Worm (Caenorhabditis elegans): ENCODE data around the gene srh-185.

DNA sequence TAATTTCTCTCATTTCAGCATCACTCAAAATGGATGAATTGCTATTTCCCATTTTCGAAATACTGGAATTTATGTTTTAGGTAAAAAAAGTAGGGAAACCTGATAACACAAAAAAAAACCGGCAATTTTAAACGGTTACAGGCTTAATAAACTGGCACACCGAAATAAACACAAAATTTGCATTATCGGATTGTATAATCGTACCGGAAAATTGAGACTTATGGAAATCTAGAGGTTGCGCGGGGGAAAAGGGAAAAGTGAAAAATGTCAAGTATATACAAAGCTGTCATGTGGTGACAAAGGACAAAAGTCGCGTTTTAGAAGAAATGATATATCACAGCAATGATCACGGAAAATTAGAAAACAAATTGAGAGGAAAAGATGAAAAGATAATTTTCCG lies 26.7 kb upstream of the srh-185 start, which contains the start of gene chpf-2:
- TF ChIP-seq lin-39 (tag; optimal IDR thresholded peaks at IDR 0.05) (no peak), unc-62 (GFP tag; optimal IDR thresholded peaks at IDR 0.05) (no peak)
